Worm (Caenorhabditis elegans) whole organism, young adult: ENCODE data around the gene F13D12.10.
A peak's percentile ranks its signal among the peaks of the same experiment; 100 is the strongest.

Source experiments
- B0261.1 ChIP-seq: sonication (generic microtip); optimal IDR thresholded peaks from 2 replicates; lab custom pipeline; 2016; ENCODE audit warnings: mild to moderate bottlenecking, missing genetic modification characterization, moderate library complexity, missing compliant biosample characterization
- F22D6.2 ChIP-seq: sonication (generic microtip); optimal IDR thresholded peaks from 2 replicates; lab custom pipeline; 2016; ENCODE audit warnings: mild to moderate bottlenecking, missing genetic modification characterization, missing compliant biosample characterization
- Y79H2A.3 ChIP-seq: fragments of 200-800 bp; sonication (Bioruptor generic); conservative IDR thresholded peaks from 2 replicates; pipeline ENCODE4 v1.3.6; 2022; ENCODE audit warnings: missing genetic modification reagents, missing genetic modification characterization, missing compliant biosample characterization
- attf-5 ChIP-seq: fragments of 200-800 bp; sonication (Bioruptor generic); optimal IDR thresholded peaks from 2 replicates; lab custom pipeline; 2018; ENCODE audit warnings: mild to moderate bottlenecking, missing genetic modification characterization, missing compliant biosample characterization
- dpl-1 ChIP-seq: fragments of 150-350 bp; optimal IDR thresholded peaks from 2 replicates; lab custom pipeline; 2014; ENCODE audit warnings: missing biosample characterization, missing genetic modification reagents, missing genetic modification characterization
- efl-1 ChIP-seq: fragments of 150-350 bp; optimal IDR thresholded peaks from 2 replicates; lab custom pipeline; 2014; ENCODE audit warnings: missing biosample characterization, missing genetic modification reagents, missing genetic modification characterization
- hmg-20 ChIP-seq: fragments of 200-800 bp; sonication (Bioruptor generic); IDR thresholded peaks from 2 replicates; pipeline ENCODE4 v1.3.6; 2022; ENCODE audit warnings: missing genetic modification reagents, missing genetic modification characterization, missing compliant biosample characterization
- let-607 ChIP-seq, 2 experiments: fragments of 200-800 bp in 1 of 2; sonication (Bioruptor generic) in 1 of 2; sonication (generic microtip) in 1 of 2; optimal IDR thresholded peaks; 2 replicates each; lab custom pipeline; 2016 to 2018; ENCODE audit warnings: mild to moderate bottlenecking in 2 of 2, missing compliant biosample characterization in 2 of 2, missing genetic modification characterization in 2 of 2, moderate library complexity in 2 of 2, missing genotype in 1 of 2
- lin-26 ChIP-seq: fragments of 200-800 bp; sonication (Bioruptor generic); IDR thresholded peaks from 2 replicates; pipeline ENCODE4 v1.3.6; 2022; ENCODE audit warnings: missing genetic modification reagents, missing genetic modification characterization, missing compliant biosample characterization
- somi-1 ChIP-seq: fragments of 200-800 bp; sonication (Bioruptor generic); optimal IDR thresholded peaks from 2 replicates; lab custom pipeline; 2018; ENCODE audit warnings: mild to moderate bottlenecking, missing genetic modification characterization, missing compliant biosample characterization
- sptf-2 ChIP-seq: fragments of 200-800 bp; sonication (Bioruptor generic); optimal IDR thresholded peaks from 2 replicates; lab custom pipeline; 2018; ENCODE audit warnings: mild to moderate bottlenecking, missing genetic modification characterization, missing compliant biosample characterization
- unc-130 ChIP-seq: sonication (generic microtip); optimal IDR thresholded peaks from 2 replicates; lab custom pipeline; 2016; ENCODE audit warnings: missing genetic modification reagents, missing genetic modification characterization, missing compliant biosample characterization
- zim-3 ChIP-seq: sonication (generic microtip); optimal IDR thresholded peaks from 2 replicates; lab custom pipeline; 2017; ENCODE audit warnings: mild to moderate bottlenecking, missing genetic modification characterization, moderate library complexity, missing compliant biosample characterization
- ztf-26 ChIP-seq: sonication (generic microtip); optimal IDR thresholded peaks from 2 replicates; lab custom pipeline; 2017; ENCODE audit warnings: missing genetic modification characterization, missing compliant biosample characterization

DNA sequence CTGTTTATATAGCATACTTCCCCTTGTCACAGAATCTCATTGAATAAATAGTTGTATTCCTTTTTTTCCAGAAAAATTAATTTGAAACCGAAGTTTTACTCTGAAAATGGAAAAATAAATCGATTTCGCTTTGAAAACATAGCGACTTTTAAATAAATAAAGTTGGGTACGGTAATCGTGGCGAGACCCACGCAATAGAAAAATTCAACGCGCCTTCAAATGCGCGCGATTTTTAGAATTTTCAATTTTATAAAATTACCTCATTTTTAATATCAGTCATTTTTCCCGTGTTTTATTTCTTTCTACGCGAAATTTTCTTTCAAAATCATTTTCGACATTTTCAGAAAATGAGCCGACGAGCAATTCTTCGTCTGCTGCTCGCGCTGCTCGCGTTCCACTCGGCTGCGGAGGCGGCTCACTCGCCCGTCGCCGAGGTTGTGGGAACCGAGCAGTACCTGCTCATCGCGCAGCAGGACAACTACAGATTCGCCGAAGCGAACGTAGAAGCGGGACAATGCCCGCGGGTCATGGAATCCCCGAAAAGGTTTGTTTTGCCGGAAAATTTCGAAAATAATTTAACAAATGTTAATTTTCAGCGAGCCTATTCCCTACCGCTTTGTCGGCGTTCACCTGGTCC, 13.0 kb downstream of the F13D12.10 start, which contains the start of gene F13D12.5:
- TF ChIP-seq hmg-20 (GFP tag; lab: Robert Waterston, UW) (no peak), attf-5 (GFP tag; lab: Kevin White, UChicago) (peak; percentile 7), B0261.1 (tag; lab: Kevin White, UChicago) (no peak), Y79H2A.3 (GFP tag; lab: Robert Waterston, UW) (no peak), efl-1 (GFP tag; lab: Kevin White, UChicago) (peak; percentile 88), lin-26 (0 out of 2 replicates have a peak, but pooled peaks have one; percentile 60), unc-130 (GFP tag; lab: Kevin White, UChicago) (peak; percentile 37), somi-1 (no peak), sptf-2 (no peak), zim-3 (peak; percentile 44), let-607 (tag; optimal IDR thresholded peaks at IDR 0.05; lab: Kevin White, UChicago) (no peak), F22D6.2 (no peak), dpl-1 (peak; percentile 74), ztf-26 (tag; lab: Kevin White, UChicago) (no peak)
